Fruit fly (Drosophila melanogaster) whole organism, embryonic: Measurements from ENCODE around the gene mld.

Source experiments
- Antp ChIP-seq: fragments of 200-800 bp; sonication (Bioruptor generic); optimal IDR thresholded peaks from 3 replicates; lab custom pipeline; 2016; ENCODE audit warnings: missing biosample characterization, missing genetic modification characterization
- Asciz ChIP-seq: fragments of 200-800 bp; sonication (Bioruptor generic); optimal IDR thresholded peaks from 2 replicates; lab custom pipeline; 2017; ENCODE audit warnings: missing biosample characterization, mild to moderate bottlenecking, missing genetic modification characterization, missing genetic modification reagents
- CG10147 ChIP-seq: fragments of 200-800 bp; sonication (Bioruptor generic); optimal IDR thresholded peaks from 2 replicates; lab custom pipeline; 2019; ENCODE audit warnings: missing biosample characterization, mild to moderate bottlenecking, missing genetic modification characterization, moderate library complexity
- CG11504 ChIP-seq: fragments of 200-800 bp; sonication (Bioruptor generic); optimal IDR thresholded peaks from 3 replicates; lab custom pipeline; 2019; ENCODE audit warnings: missing biosample characterization, mild to moderate bottlenecking, missing genetic modification characterization, moderate library complexity
- CG12744 ChIP-seq: fragments of 200-800 bp; sonication (Bioruptor generic); optimal IDR thresholded peaks from 2 replicates; lab custom pipeline; 2016; ENCODE audit warnings: missing biosample characterization, missing genetic modification characterization
- CG17612 ChIP-seq: fragments of 200-800 bp; sonication (Bioruptor generic); IDR thresholded peaks from 2 replicates; pipeline ENCODE4 v1.3.6; 2022; ENCODE audit warnings: missing biosample characterization, missing genetic modification characterization
- CG18476 ChIP-seq: fragments of 200-800 bp; sonication (Bioruptor generic); optimal IDR thresholded peaks from 2 replicates; lab custom pipeline; 2016; ENCODE audit warnings: missing biosample characterization, mild to moderate bottlenecking, missing genetic modification characterization
- CG3065 ChIP-seq: fragments of 200-800 bp; sonication (Bioruptor generic); optimal IDR thresholded peaks from 2 replicates; lab custom pipeline; 2016; ENCODE audit warnings: missing biosample characterization, missing genetic modification characterization
- CG31388 ChIP-seq: fragments of 200-800 bp; sonication (Bioruptor generic); optimal IDR thresholded peaks from 2 replicates; lab custom pipeline; 2016; ENCODE audit warnings: missing biosample characterization, missing genetic modification characterization
- CG32767 ChIP-seq: fragments of 200-800 bp; sonication (Bioruptor generic); IDR thresholded peaks from 2 replicates; pipeline ENCODE4 v1.3.6; 2022; ENCODE audit warnings: missing biosample characterization, missing genetic modification characterization
- CG33557 ChIP-seq: fragments of 200-800 bp; sonication (Bioruptor generic); optimal IDR thresholded peaks from 2 replicates; lab custom pipeline; 2019; ENCODE audit warnings: missing biosample characterization, mild to moderate bottlenecking, missing genetic modification characterization, moderate library complexity
- CG3995 ChIP-seq: fragments of 200-800 bp; sonication (Bioruptor generic); optimal IDR thresholded peaks from 3 replicates; lab custom pipeline; 2016; ENCODE audit warnings: missing biosample characterization, missing genetic modification characterization
- CG6175 ChIP-seq: fragments of 200-800 bp; sonication (Bioruptor generic); IDR thresholded peaks from 3 replicates; pipeline ENCODE4 v1.3.6; 2022; ENCODE audit warnings: missing biosample characterization, missing genetic modification characterization
- CG6765 ChIP-seq: fragments of 200-800 bp; sonication (Bioruptor generic); optimal IDR thresholded peaks from 3 replicates; lab custom pipeline; 2017; ENCODE audit warnings: missing biosample characterization, mild to moderate bottlenecking, missing genetic modification characterization
- CG7271 ChIP-seq: fragments of 200-800 bp; sonication (Bioruptor generic); optimal IDR thresholded peaks from 2 replicates; lab custom pipeline; 2018; ENCODE audit warnings: missing biosample characterization, mild to moderate bottlenecking, missing genetic modification characterization, moderate library complexity
- CG7556 ChIP-seq: fragments of 200-800 bp; sonication (Bioruptor generic); optimal IDR thresholded peaks from 2 replicates; lab custom pipeline; 2017; ENCODE audit warnings: missing biosample characterization, mild to moderate bottlenecking, missing genetic modification characterization
- CG8089 ChIP-seq: fragments of 200-800 bp; sonication (Bioruptor generic); optimal IDR thresholded peaks from 3 replicates; lab custom pipeline; 2016; ENCODE audit warnings: missing biosample characterization, missing genetic modification characterization
- CG9215 ChIP-seq: fragments of 200-800 bp; sonication (Bioruptor generic); IDR thresholded peaks from 2 replicates; pipeline ENCODE4 v1.3.6; 2022; ENCODE audit warnings: missing biosample characterization, missing genetic modification characterization
- Dad ChIP-seq: fragments of 200-800 bp; sonication (Bioruptor generic); optimal IDR thresholded peaks from 3 replicates; lab custom pipeline; 2016; ENCODE audit warnings: missing biosample characterization, missing genetic modification characterization
- Mrtf ChIP-seq: fragments of 200-800 bp; sonication (Bioruptor generic); IDR thresholded peaks from 3 replicates; pipeline ENCODE4 v1.3.6; 2022; ENCODE audit warnings: missing biosample characterization, missing genetic modification characterization
- NK7.1 ChIP-seq: fragments of 200-800 bp; sonication (Bioruptor generic); optimal IDR thresholded peaks from 3 replicates; lab custom pipeline; 2016; ENCODE audit warnings: missing biosample characterization, missing genetic modification characterization
- Oaz ChIP-seq: fragments of 200-800 bp; sonication (Bioruptor generic); IDR thresholded peaks from 2 replicates; pipeline ENCODE4 v1.3.6; 2022; ENCODE audit warnings: missing biosample characterization, missing genetic modification characterization
- Sry-δ ChIP-seq: fragments of 200-800 bp; sonication (Bioruptor generic); optimal IDR thresholded peaks from 2 replicates; lab custom pipeline; 2016; ENCODE audit warnings: missing biosample characterization, missing genetic modification characterization
- Vsx1 ChIP-seq: fragments of 200-800 bp; sonication (Bioruptor generic); optimal IDR thresholded peaks from 2 replicates; lab custom pipeline; 2017; ENCODE audit warnings: missing biosample characterization, mild to moderate bottlenecking, missing genetic modification characterization, missing genetic modification reagents
- YL-1 ChIP-seq: fragments of 200-800 bp; sonication (Bioruptor generic); optimal IDR thresholded peaks from 3 replicates; lab custom pipeline; 2017; ENCODE audit warnings: missing biosample characterization, mild to moderate bottlenecking, missing genetic modification characterization
- abd-A ChIP-seq: fragments of 200-800 bp; sonication (Bioruptor generic); optimal IDR thresholded peaks from 3 replicates; lab custom pipeline; 2019; ENCODE audit warnings: missing biosample characterization, mild to moderate bottlenecking, missing genetic modification characterization, moderate library complexity
- ara ChIP-seq: fragments of 200-800 bp; sonication (Bioruptor generic); IDR thresholded peaks from 2 replicates; pipeline ENCODE4 v1.3.6; 2022; ENCODE audit warnings: missing biosample characterization, missing genetic modification characterization
- ash1 ChIP-seq: fragments of 200-800 bp; sonication (Bioruptor generic); optimal IDR thresholded peaks from 2 replicates; lab custom pipeline; 2018; ENCODE audit warnings: missing biosample characterization, mild to moderate bottlenecking, missing genetic modification characterization
- br ChIP-seq: fragments of >200 bp; optimal IDR thresholded peaks from 2 replicates; lab custom pipeline; 2017
- dm ChIP-seq: fragments of 200-800 bp; sonication (Bioruptor generic); optimal IDR thresholded peaks from 3 replicates; lab custom pipeline; 2016; ENCODE audit warnings: missing biosample characterization, missing genetic modification characterization
- dmrt11E ChIP-seq: fragments of 200-800 bp; sonication (Bioruptor generic); optimal IDR thresholded peaks from 3 replicates; lab custom pipeline; 2018; ENCODE audit warnings: missing biosample characterization, mild to moderate bottlenecking, missing genetic modification characterization, moderate library complexity
- h ChIP-seq: fragments of >200 bp; optimal IDR thresholded peaks from 2 replicates; lab custom pipeline; 2017
- hb ChIP-seq: fragments of 200-800 bp; sonication (Bioruptor generic); IDR thresholded peaks from 3 replicates; pipeline ENCODE4 v1.3.6; 2022; ENCODE audit warnings: missing biosample characterization, missing genetic modification characterization; ENCODE audit not compliant: partially characterized antibody
- ken ChIP-seq: fragments of 200-800 bp; sonication (Bioruptor generic); IDR thresholded peaks from 3 replicates; pipeline ENCODE4 v1.3.6; 2022; ENCODE audit warnings: missing biosample characterization, missing genetic modification characterization
- oc ChIP-seq: fragments of 200-800 bp; sonication (Bioruptor generic); optimal IDR thresholded peaks from 2 replicates; lab custom pipeline; 2018; ENCODE audit warnings: missing biosample characterization, mild to moderate bottlenecking, missing genetic modification characterization, moderate library complexity
- odd ChIP-seq: fragments of 200-800 bp; sonication (Bioruptor generic); optimal IDR thresholded peaks from 2 replicates; lab custom pipeline; 2017; ENCODE audit warnings: missing biosample characterization, mild to moderate bottlenecking, missing genetic modification characterization
- pb ChIP-seq: fragments of 200-800 bp; sonication (Bioruptor generic); optimal IDR thresholded peaks from 3 replicates; lab custom pipeline; 2016; ENCODE audit warnings: missing biosample characterization, missing genetic modification characterization
- pho ChIP-seq: fragments of 200-800 bp; sonication (Bioruptor generic); optimal IDR thresholded peaks from 2 replicates; lab custom pipeline; 2016; ENCODE audit warnings: missing biosample characterization, missing genetic modification characterization
- psq ChIP-seq: fragments of 200-800 bp; sonication (Bioruptor generic); optimal IDR thresholded peaks from 2 replicates; lab custom pipeline; 2017; ENCODE audit warnings: missing biosample characterization, missing genetic modification characterization
- sc ChIP-seq, 3 experiments: fragments of >200 bp in 2 of 3; fragments of 200-800 bp in 1 of 3; sonication (Bioruptor generic) in 1 of 3; optimal IDR thresholded peaks; 2 replicates in 2 of 3; 3 replicates in 1 of 3; lab custom pipeline; 2017; ENCODE audit warnings: mild to moderate bottlenecking in 1 of 3, missing biosample characterization in 1 of 3, missing genetic modification characterization in 1 of 3, missing genetic modification reagents in 1 of 3
- sens ChIP-seq: fragments of 200-800 bp; sonication (Bioruptor generic); peaks from one replicate; lab custom pipeline; 2016; ENCODE audit warnings: missing biosample characterization, missing genetic modification characterization
- sens-2 ChIP-seq: fragments of 200-800 bp; sonication (Bioruptor generic); IDR thresholded peaks from 2 replicates; pipeline ENCODE4 v1.3.6; 2022; ENCODE audit warnings: missing biosample characterization, missing genetic modification characterization
- sna ChIP-seq: fragments of 200-800 bp; sonication (Bioruptor generic); IDR thresholded peaks from 2 replicates; pipeline ENCODE4 v1.3.6; 2022; ENCODE audit warnings: missing biosample characterization, missing genetic modification characterization; ENCODE audit not compliant: partially characterized antibody
- sr ChIP-seq: fragments of 200-800 bp; sonication (Bioruptor generic); IDR thresholded peaks from 3 replicates; pipeline ENCODE4 v1.3.6; 2022; ENCODE audit warnings: missing biosample characterization, missing genetic modification characterization
- toy ChIP-seq: fragments of 200-800 bp; sonication (Bioruptor generic); IDR thresholded peaks from 2 replicates; pipeline ENCODE4 v1.3.6; 2022; ENCODE audit warnings: missing biosample characterization, missing genetic modification characterization
- tx ChIP-seq: fragments of 200-800 bp; sonication (Bioruptor generic); optimal IDR thresholded peaks from 2 replicates; lab custom pipeline; 2016; ENCODE audit warnings: missing biosample characterization, missing genetic modification characterization
- unpg ChIP-seq: fragments of 200-800 bp; sonication (Bioruptor generic); optimal IDR thresholded peaks from 3 replicates; lab custom pipeline; 2018; ENCODE audit warnings: missing biosample characterization, mild to moderate bottlenecking, missing genetic modification characterization, moderate library complexity
- usp ChIP-seq: fragments of >200 bp; optimal IDR thresholded peaks from 2 replicates; lab custom pipeline; 2017; ENCODE audit warnings: missing biosample characterization, missing genetic modification characterization
- wdn ChIP-seq: fragments of 200-800 bp; sonication (Bioruptor generic); IDR thresholded peaks from 2 replicates; pipeline ENCODE4 v1.3.6; 2022; ENCODE audit warnings: missing biosample characterization, missing genetic modification characterization
- wor ChIP-seq: fragments of 200-800 bp; sonication (Bioruptor generic); IDR thresholded peaks from 2 replicates; pipeline ENCODE4 v1.3.6; 2022; ENCODE audit warnings: missing biosample characterization, missing genetic modification characterization
- z ChIP-seq: fragments of 200-800 bp; sonication (Bioruptor generic); IDR thresholded peaks from 3 replicates; pipeline ENCODE4 v1.3.6; 2022; ENCODE audit warnings: missing biosample characterization, missing genetic modification characterization

mld gene

dm6 chr3R:24580067-24580962, 5.1 kb upstream of the mld start (continued):
- no peak for TF ChIP-seq tx (GFP tag; lab: Kevin White, UChicago)
- peak; percentile 70 for TF ChIP-seq CG7556 (GFP tag; lab: Kevin White, UChicago)
- TF ChIP-seq Vsx1: peak; percentile 5
- TF ChIP-seq CG9215: no peak
- no peak for TF ChIP-seq sc (optimal IDR thresholded peaks at IDR 0.05; lab: Kevin White, UChicago)
- TF ChIP-seq sc (GFP tag; optimal IDR thresholded peaks at IDR 0.05; lab: Kevin White, UChicago): peak; percentile 11
- no peak for TF ChIP-seq Dad (GFP tag; lab: Kevin White, UChicago)
- no peak for TF ChIP-seq CG31388 (GFP tag; lab: Kevin White, UChicago)
- TF ChIP-seq unpg (GFP tag; lab: Kevin White, UChicago): no peak
- no peak for TF ChIP-seq br
- TF ChIP-seq Antp: no peak
- TF ChIP-seq toy (GFP tag; lab: Robert Waterston, UW): no peak
- no peak for TF ChIP-seq ash1 (GFP tag; lab: Kevin White, UChicago)
- no peak for TF ChIP-seq CG3065 (GFP tag; lab: Kevin White, UChicago)
- no peak for TF ChIP-seq h (lab: Kevin White, UChicago)
- peak; percentile 38 for TF ChIP-seq Asciz (GFP tag; lab: Kevin White, UChicago)
- no peak for TF ChIP-seq pb (GFP tag; lab: Kevin White, UChicago)
- TF ChIP-seq sens-2: 0 out of 2 replicates have a peak, but pooled peaks have one; percentile 3
- no peak for TF ChIP-seq Mrtf (GFP tag; lab: Robert Waterston, UW)
- TF ChIP-seq Sry-δ (GFP tag; lab: Kevin White, UChicago): no peak
- peak; percentile 81 for TF ChIP-seq sens (GFP tag; lab: Kevin White, UChicago)
- TF ChIP-seq CG6765 (GFP tag; lab: Kevin White, UChicago): no peak
- no peak for TF ChIP-seq odd (GFP tag; lab: Kevin White, UChicago)
- no peak for TF ChIP-seq CG6175 (GFP tag; lab: Robert Waterston, UW)
- no peak for TF ChIP-seq usp (GFP tag; lab: Kevin White, UChicago)
- no peak for TF ChIP-seq dm
- no peak for TF ChIP-seq ken (GFP tag; lab: Robert Waterston, UW)
- TF ChIP-seq CG33557: peak; percentile 26
- no peak for TF ChIP-seq CG8089 (GFP tag; lab: Kevin White, UChicago)
- no peak for TF ChIP-seq YL-1 (GFP tag; lab: Kevin White, UChicago)
- TF ChIP-seq wdn (GFP tag; lab: Robert Waterston, UW): no peak
- TF ChIP-seq hb (GFP tag; lab: Robert Waterston, UW): no peak
- TF ChIP-seq CG12744: no peak
- TF ChIP-seq dmrt11E (tag; lab: Kevin White, UChicago): peak; percentile 56
- no peak for TF ChIP-seq Oaz (GFP tag; lab: Robert Waterston, UW)
- no peak for TF ChIP-seq CG32767 (GFP tag; lab: Robert Waterston, UW)
- no peak for TF ChIP-seq pho (GFP tag; lab: Kevin White, UChicago)
- TF ChIP-seq CG11504 (tag; lab: Kevin White, UChicago): peak; percentile 60
- no peak for TF ChIP-seq psq (GFP tag; lab: Kevin White, UChicago)
- no peak for TF ChIP-seq oc
- TF ChIP-seq NK7.1 (GFP tag; lab: Kevin White, UChicago): no peak
- no peak for TF ChIP-seq sna
- no peak for TF ChIP-seq CG3995 (GFP tag; lab: Kevin White, UChicago)
- no peak for TF ChIP-seq CG7271 (tag; lab: Kevin White, UChicago)
- TF ChIP-seq sr (GFP tag; lab: Robert Waterston, UW): no peak
- no peak for TF ChIP-seq ara
- no peak for TF ChIP-seq CG10147 (GFP tag; lab: Kevin White, UChicago)
- TF ChIP-seq CG18476 (GFP tag; lab: Kevin White, UChicago): peak; percentile 37
- TF ChIP-seq z (GFP tag; lab: Robert Waterston, UW): no peak
- TF ChIP-seq CG17612 (GFP tag; lab: Robert Waterston, UW): no peak
- no peak for TF ChIP-seq wor (GFP tag; lab: Robert Waterston, UW)
- no peak for TF ChIP-seq abd-A
